Worm (Caenorhabditis elegans) whole organism, young adult: ENCODE results near the gene D2023.3.

ENCODE experiments used
- B0019.2 ChIP-seq: fragments of 200-800 bp; sonication (Bioruptor generic); conservative IDR thresholded peaks from 2 replicates; pipeline ENCODE4 v1.3.6; 2022; ENCODE audit warnings: missing genetic modification reagents, missing genetic modification characterization, missing compliant biosample characterization
- B0336.3 ChIP-seq: fragments of 200-800 bp; sonication (Bioruptor generic); IDR thresholded peaks from 2 replicates; pipeline ENCODE4 v1.3.6; 2022; ENCODE audit warnings: missing genetic modification characterization, missing compliant biosample characterization
- C06A6.2 ChIP-seq: fragments of 200-800 bp; sonication (Bioruptor generic); conservative IDR thresholded peaks from 2 replicates; pipeline ENCODE4 v1.3.6; 2022; ENCODE audit warnings: missing genetic modification characterization, missing compliant biosample characterization
- C17E4.6 ChIP-seq: fragments of 200-800 bp; sonication (Bioruptor generic); IDR thresholded peaks from 2 replicates; pipeline ENCODE4 v1.3.6; 2022; ENCODE audit warnings: missing genetic modification reagents, missing genetic modification characterization, missing compliant biosample characterization
- F39B2.1 ChIP-seq: fragments of 200-800 bp; sonication (Bioruptor generic); IDR thresholded peaks from 2 replicates; pipeline ENCODE4 v1.3.6; 2022; ENCODE audit warnings: missing genetic modification reagents, missing genetic modification characterization, missing compliant biosample characterization
- K12H6.12 ChIP-seq: fragments of 200-800 bp; sonication (Bioruptor generic); optimal IDR thresholded peaks from 2 replicates; lab custom pipeline; 2018; ENCODE audit warnings: mild to moderate bottlenecking, missing genetic modification characterization, missing compliant biosample characterization
- T07F8.4 ChIP-seq: sonication (generic microtip); optimal IDR thresholded peaks from 2 replicates; lab custom pipeline; 2016; ENCODE audit warnings: mild to moderate bottlenecking, missing genetic modification characterization, moderate library complexity, missing compliant biosample characterization
- Y53F4B.3 ChIP-seq: fragments of 200-800 bp; sonication (Bioruptor generic); IDR thresholded peaks from 2 replicates; pipeline ENCODE4 v1.3.6; 2022; ENCODE audit warnings: missing genetic modification reagents, missing genetic modification characterization, missing compliant biosample characterization
- Y53G8AR.9 ChIP-seq: fragments of 200-800 bp; sonication (Bioruptor generic); conservative IDR thresholded peaks from 2 replicates; pipeline ENCODE4 v1.3.6; 2022; ENCODE audit warnings: missing genetic modification reagents, missing genetic modification characterization, missing compliant biosample characterization
- Y95B8A.8 ChIP-seq: fragments of 200-800 bp; sonication (Bioruptor generic); IDR thresholded peaks from 2 replicates; pipeline ENCODE4 v1.3.6; 2022; ENCODE audit warnings: missing genetic modification reagents, missing genetic modification characterization, missing compliant biosample characterization
- akir-1 ChIP-seq: fragments of 200-800 bp; sonication (Bioruptor generic); optimal IDR thresholded peaks from 2 replicates; lab custom pipeline; 2018; ENCODE audit warnings: mild to moderate bottlenecking, missing genetic modification characterization, moderate library complexity, missing compliant biosample characterization
- athp-1 ChIP-seq: sonication (generic microtip); optimal IDR thresholded peaks from 2 replicates; lab custom pipeline; 2017; ENCODE audit warnings: mild to moderate bottlenecking, missing genetic modification characterization, missing compliant biosample characterization
- attf-3 ChIP-seq: fragments of 200-800 bp; sonication (Bioruptor generic); conservative IDR thresholded peaks from 2 replicates; pipeline ENCODE4 v1.3.6; 2022; ENCODE audit warnings: missing genetic modification reagents, missing genetic modification characterization, missing compliant biosample characterization
- attf-5 ChIP-seq: fragments of 200-800 bp; sonication (Bioruptor generic); optimal IDR thresholded peaks from 2 replicates; lab custom pipeline; 2018; ENCODE audit warnings: mild to moderate bottlenecking, missing genetic modification characterization, missing compliant biosample characterization
- ccch-3 ChIP-seq: fragments of 200-800 bp; sonication (Bioruptor generic); optimal IDR thresholded peaks from 2 replicates; lab custom pipeline; 2018; ENCODE audit warnings: mild to moderate bottlenecking, missing genetic modification characterization, missing compliant biosample characterization
- cebp-1 ChIP-seq, 2 experiments: fragments of 200-800 bp in 1 of 2; sonication (Bioruptor generic) in 1 of 2; sonication (generic microtip) in 1 of 2; IDR thresholded peaks in 1 of 2; optimal IDR thresholded peaks in 1 of 2; 2 replicates each; pipeline versions ENCODE4 v1.3.6 to Lab custom; 2017 to 2022; ENCODE audit warnings: missing compliant biosample characterization in 2 of 2, missing genetic modification characterization in 2 of 2, mild to moderate bottlenecking in 1 of 2, missing genetic modification reagents in 1 of 2, moderate library complexity in 1 of 2
- ceh-27 ChIP-seq: fragments of 200-800 bp; sonication (Bioruptor generic); optimal IDR thresholded peaks from 2 replicates; lab custom pipeline; 2018; ENCODE audit warnings: mild to moderate bottlenecking, missing genetic modification characterization, moderate library complexity, missing compliant biosample characterization
- ceh-79 ChIP-seq: sonication (generic microtip); optimal IDR thresholded peaks from 2 replicates; lab custom pipeline; 2017; ENCODE audit warnings: mild to moderate bottlenecking, missing genetic modification characterization, missing compliant biosample characterization
- chd-7 ChIP-seq: sonication (generic microtip); optimal IDR thresholded peaks from 2 replicates; lab custom pipeline; 2016; ENCODE audit warnings: mild to moderate bottlenecking, missing genetic modification characterization, moderate library complexity, missing compliant biosample characterization
- dox-1 ChIP-seq: fragments of 200-800 bp; sonication (Bioruptor generic); IDR thresholded peaks from 2 replicates; pipeline ENCODE4 v1.3.6; 2022; ENCODE audit warnings: missing genetic modification reagents, missing genetic modification characterization, missing compliant biosample characterization
- efl-1 ChIP-seq: fragments of 150-350 bp; optimal IDR thresholded peaks from 2 replicates; lab custom pipeline; 2014; ENCODE audit warnings: missing biosample characterization, missing genetic modification reagents, missing genetic modification characterization
- egl-44 ChIP-seq: fragments of 200-800 bp; sonication (Bioruptor generic); IDR thresholded peaks from 2 replicates; pipeline ENCODE4 v1.3.6; 2022; ENCODE audit warnings: missing genetic modification reagents, missing genetic modification characterization, missing compliant biosample characterization
- him-1 ChIP-seq: sonication (generic microtip); optimal IDR thresholded peaks from 2 replicates; lab custom pipeline; 2016; ENCODE audit warnings: missing genotype, missing genetic modification reagents, missing genetic modification characterization, missing compliant biosample characterization
- hlh-26 ChIP-seq: fragments of 200-800 bp; sonication (Bioruptor generic); conservative IDR thresholded peaks from 2 replicates; pipeline ENCODE4 v1.3.6; 2022; ENCODE audit warnings: missing genetic modification reagents, missing genetic modification characterization, missing compliant biosample characterization
- hmg-1.2 ChIP-seq: fragments of 200-800 bp; sonication (Bioruptor generic); IDR thresholded peaks from 2 replicates; pipeline ENCODE4 v1.3.6; 2022; ENCODE audit warnings: missing genetic modification reagents, missing genetic modification characterization, missing compliant biosample characterization
- hmg-20 ChIP-seq: fragments of 200-800 bp; sonication (Bioruptor generic); IDR thresholded peaks from 2 replicates; pipeline ENCODE4 v1.3.6; 2022; ENCODE audit warnings: missing genetic modification reagents, missing genetic modification characterization, missing compliant biosample characterization
- let-526 ChIP-seq: fragments of 200-800 bp; sonication (Bioruptor generic); IDR thresholded peaks from 2 replicates; pipeline ENCODE4 v1.3.6; 2022; ENCODE audit warnings: missing genetic modification reagents, missing genetic modification characterization, missing compliant biosample characterization
- let-607 ChIP-seq, 2 experiments: fragments of 200-800 bp in 1 of 2; sonication (Bioruptor generic) in 1 of 2; sonication (generic microtip) in 1 of 2; optimal IDR thresholded peaks; 2 replicates each; lab custom pipeline; 2016 to 2018; ENCODE audit warnings: mild to moderate bottlenecking in 2 of 2, missing compliant biosample characterization in 2 of 2, missing genetic modification characterization in 2 of 2, moderate library complexity in 2 of 2, missing genotype in 1 of 2
- lin-40 ChIP-seq: sonication (generic microtip); optimal IDR thresholded peaks from 2 replicates; lab custom pipeline; 2016; ENCODE audit warnings: missing genetic modification characterization, mild to moderate bottlenecking, missing compliant biosample characterization, missing genotype, missing genetic modification reagents
- lsl-1 ChIP-seq: fragments of 200-800 bp; sonication (Bioruptor generic); optimal IDR thresholded peaks from 2 replicates; lab custom pipeline; 2018; ENCODE audit warnings: mild to moderate bottlenecking, missing genetic modification characterization, moderate library complexity, missing compliant biosample characterization
- nfya-2 ChIP-seq: fragments of 200-800 bp; sonication (Bioruptor generic); IDR thresholded peaks from 2 replicates; pipeline ENCODE4 v1.3.6; 2022; ENCODE audit warnings: missing genetic modification reagents, missing genetic modification characterization, missing compliant biosample characterization
- nhr-90 ChIP-seq: sonication (generic microtip); optimal IDR thresholded peaks from 2 replicates; lab custom pipeline; 2016; ENCODE audit warnings: missing genotype, mild to moderate bottlenecking, missing genetic modification characterization, missing compliant biosample characterization
- rcor-1 ChIP-seq: fragments of 200-800 bp; sonication (Bioruptor generic); IDR thresholded peaks from 2 replicates; pipeline ENCODE4 v1.3.6; 2022; ENCODE audit warnings: missing genetic modification reagents, missing genetic modification characterization, missing compliant biosample characterization
- snpc-1.3 ChIP-seq: sonication (generic microtip); optimal IDR thresholded peaks from 2 replicates; lab custom pipeline; 2017; ENCODE audit warnings: missing genetic modification characterization, mild to moderate bottlenecking, missing compliant biosample characterization, antibody characterized with exemption, moderate library complexity, missing genotype, missing genetic modification reagents; ENCODE audit not compliant: insufficient read depth
- unc-130 ChIP-seq: sonication (generic microtip); optimal IDR thresholded peaks from 2 replicates; lab custom pipeline; 2016; ENCODE audit warnings: missing genetic modification reagents, missing genetic modification characterization, missing compliant biosample characterization
- unc-62 ChIP-seq: fragments of 150-350 bp; optimal IDR thresholded peaks from 2 replicates; lab custom pipeline; 2014; ENCODE audit warnings: missing biosample characterization, missing genetic modification reagents, missing genetic modification characterization
- zim-3 ChIP-seq: sonication (generic microtip); optimal IDR thresholded peaks from 2 replicates; lab custom pipeline; 2017; ENCODE audit warnings: mild to moderate bottlenecking, missing genetic modification characterization, moderate library complexity, missing compliant biosample characterization
- ztf-3 ChIP-seq: fragments of 200-800 bp; sonication (Bioruptor generic); optimal IDR thresholded peaks from 2 replicates; lab custom pipeline; 2018; ENCODE audit warnings: mild to moderate bottlenecking, missing genetic modification characterization, missing compliant biosample characterization

The D2023.3 gene

ce11 chrV:11836073-11836472 lies 24.3 kb upstream of the D2023.3 start, which contains the start of gene R13H4.2:
TSS of gene R13H4.2 (plus strand) at chrV:11836391.
- no peak for TF ChIP-seq Y53G8AR.9 (GFP tag; lab: Robert Waterston, UW)
- TF ChIP-seq K12H6.12 (tag; lab: Kevin White, UChicago), result peak; percentile 10

- TF ChIP-seq nfya-2 (GFP tag; lab: Robert Waterston, UW) (no peak), hlh-26 (GFP tag; lab: Robert Waterston, UW) (no peak), athp-1 (tag; lab: Kevin White, UChicago) (no peak)
These were observed 21.5 kb upstream of the D2023.3 start, which contains the start of gene pho-8 for ce11 chrV:11833319-11833718. TSS of gene pho-8 (plus strand) at chrV:11833619.

ce11 chrV:11829282-11829681 lies 17.5 kb upstream of the D2023.3 start, which contains the start of gene col-158:
TSS of gene col-158 (plus strand) at chrV:11829582.
- TF ChIP-seq ztf-3 (GFP tag; lab: Kevin White, UChicago), result no peak
- TF ChIP-seq nfya-2 (GFP tag; lab: Robert Waterston, UW), result no peak
- no peak for TF ChIP-seq let-607 (tag; optimal IDR thresholded peaks at IDR 0.05; lab: Kevin White, UChicago)
- no peak for TF ChIP-seq F39B2.1 (GFP tag; lab: Robert Waterston, UW)
- TF ChIP-seq him-1 (tag; lab: Kevin White, UChicago), result no peak

ce11 chrV:11826967-11827366 lies 15.1 kb upstream of the D2023.3 start, which contains the start of the genes mpst-1 and D2023.6:
TSS of gene mpst-1 (minus strand) at chrV:11827067.
TSS of gene D2023.6 (plus strand) at chrV:11827354.
- TF ChIP-seq hmg-20 (GFP tag; lab: Robert Waterston, UW), result no peak
- no peak for TF ChIP-seq akir-1
- no peak for TF ChIP-seq ceh-27 (GFP tag; lab: Kevin White, UChicago)
- TF ChIP-seq hmg-1.2 (GFP tag; lab: Robert Waterston, UW), result peak; percentile 74; the same call in 1 of the 2 replicates
- TF ChIP-seq nhr-90 (tag; lab: Kevin White, UChicago), result no peak

- TF ChIP-seq ccch-3 (GFP tag; lab: Kevin White, UChicago) (no peak), efl-1 (GFP tag; lab: Kevin White, UChicago) (no peak), zim-3 (tag; lab: Kevin White, UChicago) (no peak), B0019.2 (GFP tag; lab: Robert Waterston, UW) (no peak), attf-3 (no peak), lsl-1 (no peak), dox-1 (GFP tag; lab: Robert Waterston, UW) (no peak), ceh-79 (tag; lab: Kevin White, UChicago) (no peak)
These were observed 13.8 kb upstream of the D2023.3 start, which contains the start of gene D2023.4 for ce11 chrV:11825662-11826061. TSS of gene D2023.4 (minus strand) at chrV:11825762.

ce11 chrV:11823978-11824377 lies 12.2 kb upstream of the D2023.3 start:
- TF ChIP-seq Y53F4B.3 (GFP tag; lab: Robert Waterston, UW) (no peak), attf-5 (GFP tag; lab: Kevin White, UChicago) (peak; percentile 60), ceh-27 (GFP tag; lab: Kevin White, UChicago) (no peak), egl-44 (GFP tag; lab: Robert Waterston, UW) (peak; percentile 77), hmg-20 (GFP tag; lab: Robert Waterston, UW) (no peak), let-526 (GFP tag; lab: Robert Waterston, UW) (peak; percentile 72; the same call in 1 of the 2 replicates), chd-7 (tag; lab: Kevin White, UChicago) (peak; percentile 59), T07F8.4 (no peak), Y95B8A.8 (GFP tag; lab: Robert Waterston, UW) (peak; percentile 25; the same call in 1 of the 2 replicates), B0336.3 (peak; percentile 50; the same call in 1 of the 2 replicates), unc-130 (GFP tag; lab: Kevin White, UChicago) (no peak), lin-40 (peak; percentile 57), rcor-1 (GFP tag; lab: Robert Waterston, UW) (0 out of 2 replicates have a peak, but pooled peaks have one; percentile 18), snpc-1.3 (no peak), C06A6.2 (0 out of 2 replicates have a peak, but pooled peaks have one; percentile 14), unc-62 (GFP tag; lab: Kevin White, UChicago) (peak; percentile 3), cebp-1 (GFP tag; IDR thresholded peaks at IDR 0.05; lab: Robert Waterston, UW) (no peak), cebp-1 (tag; optimal IDR thresholded peaks at IDR 0.05; lab: Kevin White, UChicago) (peak; percentile 72), C17E4.6 (GFP tag; lab: Robert Waterston, UW) (no peak)
